Worm (Caenorhabditis elegans): ENCODE results near the gene ugt-30.

The ugt-30 gene

ce11 chrV:15140247-15140646, 15.2 kb upstream of the ugt-30 start, which contains the start of gene K08F9.3:
Gene K08F9.3 (plus strand): TSS chrV:15140547.
- TF ChIP-seq daf-12 (tag; optimal IDR thresholded peaks at IDR 0.05) (no peak), ceh-20 (GFP tag; IDR thresholded peaks at IDR 0.05) (no peak), hmg-1.1 (GFP tag; IDR thresholded peaks at IDR 0.05) (no peak), daf-19 (GFP tag; conservative IDR thresholded peaks at IDR 0.05) (no peak), lim-7 (GFP tag; IDR thresholded peaks at IDR 0.05) (no peak), nhr-28 (tag; optimal IDR thresholded peaks at IDR 0.05) (no peak), daf-8 (GFP tag; IDR thresholded peaks at IDR 0.05) (no peak), unc-62 (GFP tag; optimal IDR thresholded peaks at IDR 0.05 in 1 of 2) (no peak), unc-62 (tag; optimal IDR thresholded peaks at IDR 0.05) (no peak), dmd-9 (GFP tag; IDR thresholded peaks at IDR 0.05) (no peak), ces-1 (GFP tag; optimal IDR thresholded peaks at IDR 0.05) (no peak), nhr-11 (tag; optimal IDR thresholded peaks at IDR 0.05) (no peak), dmd-8 (GFP tag; IDR thresholded peaks at IDR 0.05) (no peak), Y75B8A.6 (GFP tag; IDR thresholded peaks at IDR 0.05) (no peak), lin-38 (GFP tag; IDR thresholded peaks at IDR 0.05) (no peak), lir-3 (tag; optimal IDR thresholded peaks at IDR 0.05) (no peak)

DNA sequence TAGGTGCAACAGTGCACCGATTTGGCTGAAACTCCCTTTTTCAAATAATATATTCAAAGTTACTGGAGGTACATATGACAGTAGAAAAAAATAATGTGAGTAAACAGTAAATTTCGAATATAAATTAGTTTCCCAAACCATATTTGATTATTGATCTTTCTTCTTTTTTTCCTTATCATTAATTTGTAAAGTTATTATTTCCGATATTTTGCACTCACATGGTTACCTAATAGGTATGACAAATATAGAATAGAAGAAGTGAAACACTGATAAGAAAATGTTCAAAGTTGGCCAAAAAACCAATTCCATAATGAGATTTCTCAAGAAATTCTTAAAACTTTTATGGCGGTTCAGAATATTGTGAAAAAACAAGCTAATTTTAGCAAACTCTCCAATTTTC, 14.7 kb upstream of the ugt-30 start:
- TF ChIP-seq nhr-28 (tag; optimal IDR thresholded peaks at IDR 0.05) (peak; percentile 34), arid-1 (GFP tag; conservative IDR thresholded peaks at IDR 0.05) (no peak), egl-43 (GFP tag; IDR thresholded peaks at IDR 0.05) (no peak), nhr-102 (tag; optimal IDR thresholded peaks at IDR 0.05) (no peak), daf-19 (GFP tag; conservative IDR thresholded peaks at IDR 0.05) (no peak), pqm-1 (tag; optimal IDR thresholded peaks at IDR 0.05) (peak; percentile 14), mdt-29 (GFP tag; IDR thresholded peaks at IDR 0.05) (no peak), dve-1 (tag; optimal IDR thresholded peaks at IDR 0.05; ENCODE audit: insufficient read depth) (peak; percentile 12), vab-7 (GFP tag; IDR thresholded peaks at IDR 0.05) (no peak), nhr-77 (tag; optimal IDR thresholded peaks at IDR 0.05) (peak; percentile 55), daf-16 (GFP tag; optimal IDR thresholded peaks at IDR 0.05) (no peak), daf-16 (tag; optimal IDR thresholded peaks at IDR 0.05) (peak; percentile 55)

ce11 chrV:15136772-15137171, 11.7 kb upstream of the ugt-30 start, which contains the start of gene aipl-1:
Gene aipl-1 (minus strand): TSS chrV:15136801.
- TF ChIP-seq hlh-30 (tag; optimal IDR thresholded peaks at IDR 0.05; ENCODE audit: insufficient read depth), result peak; percentile 63
- TF ChIP-seq mdt-29 (GFP tag; IDR thresholded peaks at IDR 0.05), result no peak
- TF ChIP-seq madf-9 (GFP tag; conservative IDR thresholded peaks at IDR 0.05), result 0 out of 2 replicates have a peak, but pooled peaks have one; percentile 11
- TF ChIP-seq hif-1 (tag; optimal IDR thresholded peaks at IDR 0.05), result peak in 1 of 2 experiments; percentile 72
- peak in 1 of 2 experiments; percentile 21 for TF ChIP-seq mdl-1 (tag; optimal IDR thresholded peaks at IDR 0.05)
- no peak for TF ChIP-seq duxl-1 (tag; optimal IDR thresholded peaks at IDR 0.05; ENCODE audit: poor library complexity)
- TF ChIP-seq dmd-6 (GFP tag; IDR thresholded peaks at IDR 0.05), result peak; percentile 39; the same call in 1 of the 2 replicates
- no peak for TF ChIP-seq Y105C5A.15 (GFP tag; IDR thresholded peaks at IDR 0.05)
- TF ChIP-seq hlh-11 (tag; optimal IDR thresholded peaks at IDR 0.05), result peak; percentile 31
- TF ChIP-seq lsy-2 (tag; optimal IDR thresholded peaks at IDR 0.05), result peak in 1 of 2 experiments; percentile 46
- no peak for TF ChIP-seq zip-11 (GFP tag; IDR thresholded peaks at IDR 0.05)
- peak; percentile 60 for TF ChIP-seq fkh-10 (GFP tag; optimal IDR thresholded peaks at IDR 0.05)
- peak; percentile 52 for TF ChIP-seq nhr-11 (tag; optimal IDR thresholded peaks at IDR 0.05)
- peak; percentile 55 for TF ChIP-seq dve-1 (tag; optimal IDR thresholded peaks at IDR 0.05; ENCODE audit: insufficient read depth)
- TF ChIP-seq lin-13 (GFP tag; optimal IDR thresholded peaks at IDR 0.05), result peak; percentile 58
- peak; percentile 43; the same call in 1 of the 2 replicates for TF ChIP-seq hmg-1.1 (GFP tag; IDR thresholded peaks at IDR 0.05)
- peak; percentile 47 for TF ChIP-seq unc-130 (GFP tag; optimal IDR thresholded peaks at IDR 0.05)
- TF ChIP-seq nhr-77 (tag; optimal IDR thresholded peaks at IDR 0.05), result peak; percentile 79
- TF ChIP-seq daf-16 (GFP tag; optimal IDR thresholded peaks at IDR 0.05), result no peak
- peak; percentile 10 for TF ChIP-seq daf-16 (tag; optimal IDR thresholded peaks at IDR 0.05)
- peak; percentile 41 for TF ChIP-seq rbr-2 (tag; optimal IDR thresholded peaks at IDR 0.05)
- TF ChIP-seq mes-2 (tag; optimal IDR thresholded peaks at IDR 0.05; ENCODE audit: poor library complexity, severe bottlenecking), result peak; percentile 94
- TF ChIP-seq vab-7 (GFP tag; IDR thresholded peaks at IDR 0.05), result no peak
- peak; percentile 97 for TF ChIP-seq nhr-6 (tag; optimal IDR thresholded peaks at IDR 0.05)
- TF ChIP-seq pha-4 (GFP tag; IDR thresholded peaks at IDR 0.05), result no peak
- peak; percentile 47 for TF ChIP-seq pha-4 (tag; optimal IDR thresholded peaks at IDR 0.05)
- peak; percentile 85 for TF ChIP-seq dpl-1 (GFP tag; optimal IDR thresholded peaks at IDR 0.05)
- TF ChIP-seq T20F7.1 (GFP tag; optimal IDR thresholded peaks at IDR 0.05), result peak; percentile 30
- TF ChIP-seq lin-15B (tag; optimal IDR thresholded peaks at IDR 0.05), result peak; percentile 46

All from whole organism, L4 larva.